Fruit fly (Drosophila melanogaster) whole organism, embryonic: ENCODE data around the gene Tfb5.

Experiments used
- Atf-2 ChIP-seq: fragments of 200-800 bp; sonication (Bioruptor generic); optimal IDR thresholded peaks from 2 replicates; lab custom pipeline; 2016; ENCODE audit warnings: missing biosample characterization, missing genetic modification characterization
- B-H2 ChIP-seq: fragments of 200-800 bp; sonication (Bioruptor generic); optimal IDR thresholded peaks from 2 replicates; lab custom pipeline; 2018; ENCODE audit warnings: missing biosample characterization, mild to moderate bottlenecking, missing genetic modification characterization
- CG10543 ChIP-seq: fragments of 200-800 bp; sonication (Bioruptor generic); optimal IDR thresholded peaks from 3 replicates; lab custom pipeline; 2017; ENCODE audit warnings: missing biosample characterization, mild to moderate bottlenecking, missing genetic modification characterization, moderate library complexity
- CG10565 ChIP-seq: fragments of 200-800 bp; sonication (Bioruptor generic); optimal IDR thresholded peaks from 3 replicates; lab custom pipeline; 2016; ENCODE audit warnings: missing biosample characterization, mild to moderate bottlenecking, missing genetic modification characterization
- CG10979 ChIP-seq: fragments of 200-800 bp; sonication (Bioruptor generic); optimal IDR thresholded peaks from 2 replicates; lab custom pipeline; 2018; ENCODE audit warnings: missing biosample characterization, mild to moderate bottlenecking, missing genetic modification characterization, moderate library complexity
- CG11398 ChIP-seq: fragments of 200-800 bp; sonication (Bioruptor generic); optimal IDR thresholded peaks from 2 replicates; lab custom pipeline; 2016; ENCODE audit warnings: missing biosample characterization, missing genetic modification characterization
- CG11560 ChIP-seq: fragments of 200-800 bp; sonication (Bioruptor generic); IDR thresholded peaks from 3 replicates; pipeline ENCODE4 v1.3.6; 2022; ENCODE audit warnings: missing biosample characterization, missing genetic modification characterization
- CG15601 ChIP-seq: fragments of 200-800 bp; sonication (Bioruptor generic); optimal IDR thresholded peaks from 3 replicates; lab custom pipeline; 2019; ENCODE audit warnings: missing biosample characterization, mild to moderate bottlenecking, missing genetic modification characterization, moderate library complexity
- CG2120 ChIP-seq: fragments of 200-800 bp; sonication (Bioruptor generic); optimal IDR thresholded peaks from 3 replicates; lab custom pipeline; 2016; ENCODE audit warnings: missing biosample characterization, missing genetic modification characterization
- CG2678 ChIP-seq: fragments of 200-800 bp; sonication (Bioruptor generic); optimal IDR thresholded peaks from 3 replicates; lab custom pipeline; 2019; ENCODE audit warnings: missing biosample characterization, mild to moderate bottlenecking, missing genetic modification characterization, moderate library complexity
- CG34422 ChIP-seq: fragments of 200-800 bp; sonication (Bioruptor generic); IDR thresholded peaks from 3 replicates; pipeline ENCODE4 v1.3.6; 2022; ENCODE audit warnings: missing biosample characterization, missing genetic modification characterization
- CG4730 ChIP-seq: fragments of 200-800 bp; sonication (Bioruptor generic); IDR thresholded peaks from 2 replicates; pipeline ENCODE4 v1.3.6; 2022; ENCODE audit warnings: missing biosample characterization, missing genetic modification characterization
- CG6272 ChIP-seq: fragments of 200-800 bp; sonication (Bioruptor generic); IDR thresholded peaks from 2 replicates; pipeline ENCODE4 v1.3.6; 2022; ENCODE audit warnings: missing biosample characterization, missing genetic modification characterization
- CG6654 ChIP-seq: fragments of 200-800 bp; sonication (Bioruptor generic); optimal IDR thresholded peaks from 2 replicates; lab custom pipeline; 2017; ENCODE audit warnings: missing biosample characterization, mild to moderate bottlenecking, missing genetic modification characterization
- CG6765 ChIP-seq: fragments of 200-800 bp; sonication (Bioruptor generic); optimal IDR thresholded peaks from 3 replicates; lab custom pipeline; 2017; ENCODE audit warnings: missing biosample characterization, mild to moderate bottlenecking, missing genetic modification characterization
- CG7357 ChIP-seq: fragments of 200-800 bp; sonication (Bioruptor generic); IDR thresholded peaks from 3 replicates; pipeline ENCODE4 v1.3.6; 2022; ENCODE audit warnings: missing biosample characterization, missing genetic modification characterization
- CG7786 ChIP-seq: fragments of 200-800 bp; sonication (Bioruptor generic); optimal IDR thresholded peaks from 2 replicates; lab custom pipeline; 2016; ENCODE audit warnings: missing biosample characterization, missing genetic modification characterization
- CG7987 ChIP-seq: fragments of 200-800 bp; sonication (Bioruptor generic); optimal IDR thresholded peaks from 2 replicates; lab custom pipeline; 2018; ENCODE audit warnings: missing biosample characterization, mild to moderate bottlenecking, missing genetic modification characterization, moderate library complexity
- CG9609 ChIP-seq: fragments of 200-800 bp; sonication (Bioruptor generic); optimal IDR thresholded peaks from 3 replicates; lab custom pipeline; 2016; ENCODE audit warnings: missing biosample characterization, missing genetic modification characterization
- CG9932 ChIP-seq: fragments of 200-800 bp; sonication (Bioruptor generic); IDR thresholded peaks from 2 replicates; pipeline ENCODE4 v1.3.6; 2022; ENCODE audit warnings: missing biosample characterization, missing genetic modification characterization
- Dip3 ChIP-seq: fragments of 200-800 bp; sonication (Bioruptor generic); optimal IDR thresholded peaks from 3 replicates; lab custom pipeline; 2016; ENCODE audit warnings: missing biosample characterization, missing genetic modification characterization
- Doc3 ChIP-seq: fragments of 200-800 bp; sonication (Bioruptor generic); IDR thresholded peaks from 3 replicates; pipeline ENCODE4 v1.3.6; 2022; ENCODE audit warnings: missing biosample characterization, missing genetic modification characterization; ENCODE audit not compliant: partially characterized antibody
- Ets65A ChIP-seq: fragments of 200-800 bp; sonication (Bioruptor generic); peaks from one replicate; lab custom pipeline; 2016; ENCODE audit warnings: missing biosample characterization, missing genetic modification characterization
- HmgD ChIP-seq: fragments of 200-800 bp; sonication (Bioruptor generic); optimal IDR thresholded peaks from 3 replicates; lab custom pipeline; 2016; ENCODE audit warnings: missing biosample characterization, missing genetic modification characterization
- Hr78 ChIP-seq, 2 experiments: fragments of 200-800 bp in 1 of 2; fragments of >200 bp in 1 of 2; sonication (Bioruptor generic) in 1 of 2; optimal IDR thresholded peaks; 2 replicates each; lab custom pipeline; 2017 to 2019; ENCODE audit warnings: missing biosample characterization in 2 of 2, missing genetic modification characterization in 2 of 2, mild to moderate bottlenecking in 1 of 2, moderate library complexity in 1 of 2
- Hsf ChIP-seq: fragments of 200-800 bp; sonication (Bioruptor generic); optimal IDR thresholded peaks from 3 replicates; lab custom pipeline; 2016; ENCODE audit warnings: missing biosample characterization, missing genetic modification characterization
- Mrtf ChIP-seq: fragments of 200-800 bp; sonication (Bioruptor generic); IDR thresholded peaks from 3 replicates; pipeline ENCODE4 v1.3.6; 2022; ENCODE audit warnings: missing biosample characterization, missing genetic modification characterization
- Nf-YB ChIP-seq: fragments of 200-800 bp; sonication (Bioruptor generic); optimal IDR thresholded peaks from 3 replicates; lab custom pipeline; 2019; ENCODE audit warnings: missing biosample characterization, mild to moderate bottlenecking, missing genetic modification characterization, moderate library complexity
- Sry-β ChIP-seq: fragments of 200-800 bp; sonication (Bioruptor generic); optimal IDR thresholded peaks from 2 replicates; lab custom pipeline; 2018; ENCODE audit warnings: missing biosample characterization, mild to moderate bottlenecking, missing genetic modification characterization, moderate library complexity
- Stat92E ChIP-seq, 3 experiments: fragments of >200 bp in 2 of 3; fragments of 200-800 bp in 1 of 3; sonication (Bioruptor generic) in 1 of 3; optimal IDR thresholded peaks; 2 replicates each; lab custom pipeline; 2017 to 2019; ENCODE audit warnings: missing biosample characterization in 3 of 3, missing genetic modification characterization in 3 of 3, mild to moderate bottlenecking in 1 of 3, moderate library complexity in 1 of 3
- az2 ChIP-seq: fragments of 200-800 bp; sonication (Bioruptor generic); optimal IDR thresholded peaks from 3 replicates; lab custom pipeline; 2016; ENCODE audit warnings: missing biosample characterization, missing genetic modification characterization
- bigmax ChIP-seq: fragments of 200-800 bp; sonication (Bioruptor generic); optimal IDR thresholded peaks from 2 replicates; lab custom pipeline; 2018; ENCODE audit warnings: missing biosample characterization, mild to moderate bottlenecking, missing genetic modification characterization
- chif ChIP-seq, 2 experiments: fragments of 200-800 bp; sonication (Bioruptor generic); optimal IDR thresholded peaks; 3 replicates each; lab custom pipeline; 2016; ENCODE audit warnings: missing biosample characterization in 2 of 2, missing genetic modification characterization in 2 of 2
- croc ChIP-seq: fragments of 200-800 bp; sonication (Bioruptor generic); conservative IDR thresholded peaks from 3 replicates; pipeline ENCODE4 v1.3.6; 2022; ENCODE audit warnings: missing biosample characterization, missing genetic modification characterization
- ftz-f1 ChIP-seq: fragments of 200-800 bp; sonication (Bioruptor generic); optimal IDR thresholded peaks from 2 replicates; lab custom pipeline; 2016; ENCODE audit warnings: missing biosample characterization, missing genetic modification characterization
- maf-S ChIP-seq: fragments of 200-800 bp; sonication (Bioruptor generic); optimal IDR thresholded peaks from 2 replicates; lab custom pipeline; 2016; ENCODE audit warnings: missing biosample characterization, missing genetic modification characterization
- sd ChIP-seq: fragments of 200-800 bp; sonication (Bioruptor generic); optimal IDR thresholded peaks from 3 replicates; lab custom pipeline; 2018; ENCODE audit warnings: missing biosample characterization, mild to moderate bottlenecking, missing genetic modification characterization, moderate library complexity
- sens ChIP-seq: fragments of 200-800 bp; sonication (Bioruptor generic); peaks from one replicate; lab custom pipeline; 2016; ENCODE audit warnings: missing biosample characterization, missing genetic modification characterization
- shn ChIP-seq: fragments of 200-800 bp; sonication (Bioruptor generic); optimal IDR thresholded peaks from 3 replicates; lab custom pipeline; 2016; ENCODE audit warnings: missing biosample characterization, missing genetic modification characterization
- slou ChIP-seq: fragments of 200-800 bp; sonication (Bioruptor generic); optimal IDR thresholded peaks from 3 replicates; lab custom pipeline; 2016; ENCODE audit warnings: missing biosample characterization, missing genetic modification characterization
- stwl ChIP-seq: fragments of 200-800 bp; sonication (Bioruptor generic); optimal IDR thresholded peaks from 3 replicates; lab custom pipeline; 2018; ENCODE audit warnings: missing biosample characterization, mild to moderate bottlenecking, missing genetic modification characterization, moderate library complexity
- tna ChIP-seq: fragments of 200-800 bp; sonication (Bioruptor generic); IDR thresholded peaks from 2 replicates; pipeline ENCODE4 v1.3.6; 2022; ENCODE audit warnings: missing biosample characterization, missing genetic modification characterization; ENCODE audit not compliant: partially characterized antibody
- twi ChIP-seq: fragments of 200-800 bp; optimal IDR thresholded peaks from 2 replicates; lab custom pipeline; 2019; ENCODE audit warnings: missing biosample characterization, mild to moderate bottlenecking, missing genetic modification characterization, moderate library complexity
- wdn ChIP-seq: fragments of 200-800 bp; sonication (Bioruptor generic); IDR thresholded peaks from 2 replicates; pipeline ENCODE4 v1.3.6; 2022; ENCODE audit warnings: missing biosample characterization, missing genetic modification characterization
- zen ChIP-seq: fragments of 200-800 bp; sonication (Bioruptor generic); optimal IDR thresholded peaks from 3 replicates; lab custom pipeline; 2018; ENCODE audit warnings: missing biosample characterization, mild to moderate bottlenecking, missing genetic modification characterization, moderate library complexity

Gene Tfb5

DNA sequence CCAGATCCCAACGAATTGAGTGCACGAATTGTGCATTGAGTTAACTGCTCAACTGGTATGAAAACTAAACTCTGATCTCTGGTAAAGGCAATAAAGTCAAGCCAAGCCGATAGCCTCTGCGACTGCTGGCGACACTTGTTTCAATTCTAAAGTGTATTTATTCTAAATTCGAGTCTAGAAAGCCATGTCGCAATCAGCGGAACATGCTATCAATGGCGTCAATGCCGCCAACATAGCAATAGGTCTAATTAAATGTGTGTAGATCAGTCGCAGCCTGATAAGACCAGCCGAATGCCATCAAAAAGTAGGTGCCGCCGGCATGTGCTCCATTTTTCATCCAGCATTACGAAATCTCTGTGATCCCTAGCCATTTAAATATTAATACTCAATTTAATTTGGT, 14.9 kb upstream of the Tfb5 start (continued):
- no peak for TF ChIP-seq Atf-2
- TF ChIP-seq Stat92E (GFP tag; optimal IDR thresholded peaks at IDR 0.05; lab: Kevin White, UChicago): no peak
- no peak for TF ChIP-seq CG34422 (GFP tag; lab: Robert Waterston, UW)
- TF ChIP-seq CG7357: no peak
- TF ChIP-seq Hr78 (GFP tag; optimal IDR thresholded peaks at IDR 0.05; lab: Kevin White, UChicago): no peak
- no peak for TF ChIP-seq bigmax
- TF ChIP-seq CG7987: no peak
- no peak for TF ChIP-seq slou (GFP tag; lab: Kevin White, UChicago)
- no peak for TF ChIP-seq CG10565
- no peak for TF ChIP-seq croc (GFP tag; lab: Robert Waterston, UW)

DNA sequence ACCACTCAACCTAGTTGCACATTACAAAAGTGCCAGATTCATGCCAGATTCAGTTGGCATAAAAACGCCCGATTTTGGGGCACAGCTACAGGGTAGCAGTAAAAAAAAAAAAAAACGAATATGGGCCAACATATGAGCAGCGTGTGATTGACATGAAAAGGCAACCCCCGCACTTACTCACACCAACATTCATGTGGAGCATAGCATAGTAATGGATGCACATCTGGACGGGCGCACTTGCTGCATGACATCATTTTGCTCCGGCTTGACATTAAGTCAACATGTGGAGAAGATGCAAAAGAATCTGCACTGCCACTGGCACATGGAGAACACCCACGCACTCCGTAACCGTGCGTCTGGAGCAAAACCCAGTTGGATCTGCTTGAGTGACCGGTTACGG, 12.0 kb upstream of the Tfb5 start:
- TF ChIP-seq Ets65A (peak; percentile 88), twi (tag; lab: Kevin White, UChicago) (peak; percentile 79), sd (tag; lab: Kevin White, UChicago) (no peak), CG6654 (no peak)
- TF ChIP-seq, all 482 proteins: peak for 2

DNA sequence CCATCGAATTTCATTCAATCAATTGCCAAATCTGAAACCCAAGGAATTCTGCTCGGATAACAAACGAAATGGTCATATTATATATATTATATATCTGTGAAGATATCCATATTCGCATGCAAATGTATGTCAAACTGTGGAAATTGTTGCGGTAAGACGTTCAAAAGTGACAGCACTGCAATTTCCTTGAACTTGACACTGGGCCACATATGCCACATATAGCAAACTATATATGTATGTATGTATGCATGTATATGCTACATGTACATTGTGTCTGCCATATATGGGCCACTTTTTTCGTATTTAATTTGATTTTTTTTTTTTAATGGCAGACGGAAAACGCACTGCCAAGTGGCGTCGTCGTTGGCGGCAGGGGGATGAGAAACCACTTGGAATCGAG, 9.8 kb upstream of the Tfb5 start:
- peak; percentile 10 for TF ChIP-seq sens
- TF ChIP-seq CG2678 (tag; lab: Kevin White, UChicago): no peak

- TF ChIP-seq chif (GFP tag; optimal IDR thresholded peaks at IDR 0.05; lab: Kevin White, UChicago) (peak in 1 of 2 experiments; percentile 35), CG6272 (GFP tag; lab: Robert Waterston, UW) (0 out of 2 replicates have a peak, but pooled peaks have one; percentile 46), stwl (peak; percentile 71), HmgD (peak; percentile 88), CG2120 (peak; percentile 47), Sry-β (peak; percentile 81), CG15601 (peak; percentile 42), maf-S (GFP tag; lab: Kevin White, UChicago) (peak; percentile 2), Nf-YB (GFP tag; lab: Kevin White, UChicago) (peak; percentile 21), Doc3 (GFP tag; lab: Robert Waterston, UW) (peak; percentile 80), shn (GFP tag; lab: Kevin White, UChicago) (peak; percentile 29), CG6765 (GFP tag; lab: Kevin White, UChicago) (no peak), zen (tag; lab: Kevin White, UChicago) (peak; percentile 9), Mrtf (GFP tag; lab: Robert Waterston, UW) (no peak), CG7786 (GFP tag; lab: Kevin White, UChicago) (peak; percentile 29), tna (GFP tag; lab: Robert Waterston, UW) (peak; percentile 90), CG11398 (GFP tag; lab: Kevin White, UChicago) (no peak), az2 (GFP tag; lab: Kevin White, UChicago) (peak; percentile 3), sens (peak; percentile 85), wdn (GFP tag; lab: Robert Waterston, UW) (no peak), CG10979 (peak; percentile 17), Hsf (GFP tag; lab: Kevin White, UChicago) (peak; percentile 31), Dip3 (GFP tag; lab: Kevin White, UChicago) (peak; percentile 11), B-H2 (GFP tag; lab: Kevin White, UChicago) (peak; percentile 26), CG2678 (tag; lab: Kevin White, UChicago) (no peak), CG9609 (GFP tag; lab: Kevin White, UChicago) (peak; percentile 40), CG9932 (GFP tag; lab: Robert Waterston, UW) (peak; percentile 75), CG11560 (0 out of 3 replicates have a peak, but pooled peaks have one; percentile 9), ftz-f1 (GFP tag; lab: Kevin White, UChicago) (peak; percentile 96), CG10543 (GFP tag; lab: Kevin White, UChicago) (peak; percentile 6), CG4730 (GFP tag; lab: Robert Waterston, UW) (no peak)
These were observed 1.2 kb downstream of the Tfb5 start, which contains the start of gene Rtnl1 for dm6 chr2L:5009306-5010030. Rtnl1 (minus strand) TSS chr2L:5009720.
